Fruit fly (Drosophila melanogaster): ENCODE data around the gene Ten-a.

Gene Ten-a

DNA sequence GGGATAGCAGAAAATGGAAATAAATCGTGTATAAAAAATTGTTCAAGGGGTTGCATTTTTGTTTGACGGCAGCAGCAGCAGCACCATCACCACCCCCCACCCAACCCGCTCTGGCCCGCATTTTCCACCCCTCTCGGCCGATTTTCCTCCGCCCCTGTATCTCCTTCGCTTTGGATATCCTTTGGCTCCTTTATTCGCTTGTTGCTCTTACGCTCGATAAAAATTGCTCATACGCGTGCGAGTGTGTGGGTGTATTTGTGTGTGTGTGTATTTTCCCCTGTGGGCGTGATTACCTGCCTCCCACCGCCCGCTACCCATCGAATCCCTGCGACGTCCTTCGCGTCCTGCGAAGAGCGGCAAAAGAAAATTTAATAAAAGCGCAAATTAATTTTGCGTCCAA lies 224.7 kb downstream of the Ten-a start (continued):
- no peak for TF ChIP-seq CG14667 (GFP tag; IDR thresholded peaks at IDR 0.05)
- no peak for TF ChIP-seq CG10267 (tag; optimal IDR thresholded peaks at IDR 0.05)
- TF ChIP-seq hth (optimal IDR thresholded peaks at IDR 0.05): no peak
- no peak for TF ChIP-seq pho (GFP tag; optimal IDR thresholded peaks at IDR 0.05)
- TF ChIP-seq CG2116 (GFP tag; optimal IDR thresholded peaks at IDR 0.05): no peak
- TF ChIP-seq onecut (GFP tag; IDR thresholded peaks at IDR 0.05): peak; percentile 33; the same call in 1 of the 2 replicates
- no peak for TF ChIP-seq nerfin-2 (GFP tag; IDR thresholded peaks at IDR 0.05; ENCODE audit: partially characterized antibody)
- TF ChIP-seq CG9727 (GFP tag; optimal IDR thresholded peaks at IDR 0.05): no peak
- TF ChIP-seq CG16813 (GFP tag; IDR thresholded peaks at IDR 0.05; ENCODE audit: partially characterized antibody): no peak
- peak; percentile 76 for TF ChIP-seq scrt (GFP tag; optimal IDR thresholded peaks at IDR 0.05)
- TF ChIP-seq CG4282 (GFP tag; optimal IDR thresholded peaks at IDR 0.05): no peak
- no peak for TF ChIP-seq cato (GFP tag; optimal IDR thresholded peaks at IDR 0.05; ENCODE audit: borderline replicate concordance)
- no peak for TF ChIP-seq CG10543 (GFP tag; optimal IDR thresholded peaks at IDR 0.05)
- TF ChIP-seq CG14441 (GFP tag; IDR thresholded peaks at IDR 0.05): no peak
- TF ChIP-seq unc-4 (GFP tag; IDR thresholded peaks at IDR 0.05; ENCODE audit: partially characterized antibody): no peak
- no peak for TF ChIP-seq CG1602 (GFP tag; optimal IDR thresholded peaks at IDR 0.05)
- no peak for TF ChIP-seq CG10147 (GFP tag; optimal IDR thresholded peaks at IDR 0.05)
- TF ChIP-seq Sry-β (GFP tag; optimal IDR thresholded peaks at IDR 0.05): no peak
- no peak for TF ChIP-seq CkIIα-i1 (GFP tag; IDR thresholded peaks at IDR 0.05)
- TF ChIP-seq wor (GFP tag; IDR thresholded peaks at IDR 0.05): no peak
- no peak for TF ChIP-seq Asciz (GFP tag; optimal IDR thresholded peaks at IDR 0.05)
- TF ChIP-seq danr (GFP tag; IDR thresholded peaks at IDR 0.05): no peak
- no peak for TF ChIP-seq emc (GFP tag; optimal IDR thresholded peaks at IDR 0.05)
- TF ChIP-seq crol (GFP tag; IDR thresholded peaks at IDR 0.05): peak; percentile 58
- no peak for TF ChIP-seq D (optimal IDR thresholded peaks at IDR 0.05)
- TF ChIP-seq D (GFP tag; optimal IDR thresholded peaks at IDR 0.05): no peak
- TF ChIP-seq CTCF (GFP tag; optimal IDR thresholded peaks at IDR 0.05): no peak
- TF ChIP-seq sqz (GFP tag; optimal IDR thresholded peaks at IDR 0.05): peak; percentile 48
- TF ChIP-seq cg (GFP tag; optimal IDR thresholded peaks at IDR 0.05): peak; percentile 19
- TF ChIP-seq al (GFP tag; IDR thresholded peaks at IDR 0.05): no peak
- no peak for TF ChIP-seq CG30020 (tag; optimal IDR thresholded peaks at IDR 0.05)
- TF ChIP-seq Drgx (GFP tag; IDR thresholded peaks at IDR 0.05): no peak
- no peak for TF ChIP-seq CG31388 (GFP tag; optimal IDR thresholded peaks at IDR 0.05)
- TF ChIP-seq lilli (GFP tag; optimal IDR thresholded peaks at IDR 0.05): no peak
- TF ChIP-seq zf30C (GFP tag; optimal IDR thresholded peaks at IDR 0.05): no peak
- TF ChIP-seq Sox102F (GFP tag; optimal IDR thresholded peaks at IDR 0.05): no peak
- peak; percentile 40 for TF ChIP-seq abd-A (tag; optimal IDR thresholded peaks at IDR 0.05)
- no peak for TF ChIP-seq Med (GFP tag)
- peak; percentile 63 for TF ChIP-seq Hey (tag; optimal IDR thresholded peaks at IDR 0.05)
- TF ChIP-seq CG14050 (GFP tag; IDR thresholded peaks at IDR 0.05): no peak
- no peak for TF ChIP-seq Eip74EF (GFP tag; optimal IDR thresholded peaks at IDR 0.05)
- no peak for TF ChIP-seq run (tag; optimal IDR thresholded peaks at IDR 0.05)
- no peak for TF ChIP-seq croc (GFP tag; conservative IDR thresholded peaks at IDR 0.05)
- TF ChIP-seq CG1647 (GFP tag; optimal IDR thresholded peaks at IDR 0.05): no peak
- TF ChIP-seq Hr51 (GFP tag; optimal IDR thresholded peaks at IDR 0.05): no peak
- TF ChIP-seq CG11696 (GFP tag; IDR thresholded peaks at IDR 0.05): no peak
- TF ChIP-seq psq (GFP tag; optimal IDR thresholded peaks at IDR 0.05): no peak
- TF ChIP-seq seq (GFP tag; IDR thresholded peaks at IDR 0.05): no peak
- TF ChIP-seq NfI (GFP tag; optimal IDR thresholded peaks at IDR 0.05): no peak
- TF ChIP-seq ftz-f1 (GFP tag; optimal IDR thresholded peaks at IDR 0.05): no peak
